Fruit fly (Drosophila melanogaster): Measurements from ENCODE around the gene CG31789.
A peak's percentile ranks its signal among the peaks of the same experiment; 100 is the strongest.

The CG31789 gene

DNA sequence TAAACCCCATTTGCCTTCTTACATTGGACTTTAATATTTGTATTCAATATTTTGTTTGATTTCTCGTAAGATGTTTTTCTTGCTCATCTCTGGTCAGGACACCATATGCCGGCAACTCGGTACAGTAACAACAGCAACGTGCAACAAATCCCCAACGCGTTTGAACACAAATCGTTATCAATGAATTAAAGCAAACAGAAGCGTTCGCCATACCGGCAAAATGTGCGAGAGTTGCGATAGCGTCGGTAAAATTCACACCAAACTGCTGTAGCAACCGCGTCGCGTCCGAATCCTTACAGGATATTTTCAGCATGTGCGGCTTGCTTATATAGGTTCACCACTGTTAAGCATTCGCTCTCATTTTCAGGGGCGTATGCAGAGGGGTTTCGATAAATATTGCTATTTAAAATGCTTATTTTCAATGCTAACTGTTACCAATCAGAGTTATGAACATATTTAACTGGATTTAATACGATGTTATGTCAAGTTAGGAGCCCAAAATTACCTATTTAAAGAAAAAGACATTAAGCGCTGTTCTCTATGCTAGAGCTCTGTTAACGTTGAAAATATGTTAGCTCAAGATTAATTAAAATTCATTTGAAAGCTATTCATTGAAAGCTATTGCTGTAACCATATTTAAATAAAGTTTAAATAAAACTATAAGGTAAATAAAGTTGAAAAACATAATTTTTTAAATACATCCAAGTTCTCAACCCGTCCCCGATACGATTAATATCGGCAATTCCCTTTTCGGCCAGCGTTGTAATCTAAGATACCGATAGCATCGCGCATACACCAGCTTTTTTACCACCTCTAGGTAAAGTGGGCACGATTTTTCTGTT lies 15.4 kb upstream of the CG31789 start, which contains the start of the genes Pde11 and CG15160 (continued):
- TF ChIP-seq CG7963 (GFP tag; IDR thresholded peaks at IDR 0.05; ENCODE audit: partially characterized antibody) (peak; percentile 99), danr (GFP tag; IDR thresholded peaks at IDR 0.05) (no peak), Deaf1 (tag; optimal IDR thresholded peaks at IDR 0.05) (no peak), fru (optimal IDR thresholded peaks at IDR 0.05) (no peak), CG4854 (GFP tag; optimal IDR thresholded peaks at IDR 0.05) (no peak), CG1647 (GFP tag; optimal IDR thresholded peaks at IDR 0.05) (no peak), CG3281 (GFP tag; optimal IDR thresholded peaks at IDR 0.05) (no peak), CG18011 (GFP tag; optimal IDR thresholded peaks at IDR 0.05) (no peak), gt (GFP tag; IDR thresholded peaks at IDR 0.05) (no peak), CG42726 (GFP tag; IDR thresholded peaks at IDR 0.05; ENCODE audit: partially characterized antibody) (peak; percentile 99), run (tag; optimal IDR thresholded peaks at IDR 0.05) (no peak), Taf1 (GFP tag; IDR thresholded peaks at IDR 0.05) (no peak), repo (GFP tag; optimal IDR thresholded peaks at IDR 0.05) (no peak), CG33557 (GFP tag; optimal IDR thresholded peaks at IDR 0.05) (peak; percentile 20), CG17186 (GFP tag; optimal IDR thresholded peaks at IDR 0.05) (peak; percentile 77), CG2199 (GFP tag; IDR thresholded peaks at IDR 0.05) (peak; percentile 66; the same call in 1 of the 3 replicates), Sry-δ (GFP tag; optimal IDR thresholded peaks at IDR 0.05) (peak; percentile 98), Hr51 (GFP tag; optimal IDR thresholded peaks at IDR 0.05) (no peak), CG13123 (GFP tag; optimal IDR thresholded peaks at IDR 0.05) (peak; percentile 27), CG17612 (GFP tag; IDR thresholded peaks at IDR 0.05) (no peak), CG7786 (GFP tag; optimal IDR thresholded peaks at IDR 0.05) (peak; percentile 28), Sin3A (optimal IDR thresholded peaks at IDR 0.05) (peak; percentile 74), CG17328 (GFP tag; IDR thresholded peaks at IDR 0.05) (no peak), ERR (GFP tag; optimal IDR thresholded peaks at IDR 0.05) (no peak), bab2 (GFP tag; optimal IDR thresholded peaks at IDR 0.05) (no peak), CG3065 (GFP tag; optimal IDR thresholded peaks at IDR 0.05) (peak; percentile 16), slp2 (GFP tag; optimal IDR thresholded peaks at IDR 0.05) (no peak), HLH54F (GFP tag; optimal IDR thresholded peaks at IDR 0.05) (peak; percentile 47), grau (tag; optimal IDR thresholded peaks at IDR 0.05) (peak; percentile 44), HLHmδ (GFP tag; optimal IDR thresholded peaks at IDR 0.05) (no peak), cato (GFP tag; optimal IDR thresholded peaks at IDR 0.05; ENCODE audit: borderline replicate concordance) (no peak), sna (GFP tag; IDR thresholded peaks at IDR 0.05; ENCODE audit: partially characterized antibody) (peak; percentile 98), CG3995 (GFP tag; optimal IDR thresholded peaks at IDR 0.05) (peak; percentile 8), CG33213 (GFP tag; optimal IDR thresholded peaks at IDR 0.05) (peak; percentile 52), Ada2b (GFP tag; IDR thresholded peaks at IDR 0.05) (no peak), CG12236 (GFP tag; optimal IDR thresholded peaks at IDR 0.05) (no peak), CG13624 (GFP tag; optimal IDR thresholded peaks at IDR 0.05) (peak; percentile 56), C15 (GFP tag; IDR thresholded peaks at IDR 0.05) (0 out of 3 replicates have a peak, but pooled peaks have one; percentile 7), CG11696 (GFP tag; IDR thresholded peaks at IDR 0.05) (no peak), dan (GFP tag; IDR thresholded peaks at IDR 0.05) (no peak), PHDP (tag; optimal IDR thresholded peaks at IDR 0.05) (no peak), CG7839 (tag; optimal IDR thresholded peaks at IDR 0.05) (no peak), gem (tag; optimal IDR thresholded peaks at IDR 0.05) (no peak), fd3F (GFP tag; optimal IDR thresholded peaks at IDR 0.05) (no peak), E2f2 (GFP tag; IDR thresholded peaks at IDR 0.05) (peak; percentile 62), CG17912 (GFP tag; optimal IDR thresholded peaks at IDR 0.05) (no peak), lola (GFP tag; optimal IDR thresholded peaks at IDR 0.05) (peak in 1 of 3 experiments; percentile 33), ind (GFP tag; optimal IDR thresholded peaks at IDR 0.05) (peak; percentile 21), CG7372 (GFP tag; IDR thresholded peaks at IDR 0.05) (no peak), CG4617 (GFP tag; optimal IDR thresholded peaks at IDR 0.05; ENCODE audit: borderline replicate concordance) (peak; percentile 95)
